Worm (Caenorhabditis elegans) whole organism, L3 larva: ENCODE data around the gene ZK105.1.

Experiments used
- R02D3.7 ChIP-seq: fragments of 150-350 bp; optimal IDR thresholded peaks from 2 replicates; lab custom pipeline; 2014; ENCODE audit warnings: missing biosample characterization, missing genetic modification characterization
- ZK546.5 ChIP-seq: sonication (generic microtip); optimal IDR thresholded peaks from 2 replicates; lab custom pipeline; 2017; ENCODE audit warnings: missing biosample characterization, missing genetic modification characterization
- aly-2 ChIP-seq: fragments of 150-350 bp; optimal IDR thresholded peaks from 2 replicates; lab custom pipeline; 2014; ENCODE audit warnings: missing biosample characterization, missing genetic modification characterization
- ama-1 ChIP-seq: fragments of 150-350 bp; optimal IDR thresholded peaks from 2 replicates; lab custom pipeline; 2018
- ceh-16 ChIP-seq: sonication (generic microtip); optimal IDR thresholded peaks from 2 replicates; lab custom pipeline; 2017; ENCODE audit warnings: missing biosample characterization, missing genetic modification characterization
- ceh-28 ChIP-seq: fragments of 150-350 bp; optimal IDR thresholded peaks from 2 replicates; lab custom pipeline; 2014; ENCODE audit warnings: missing biosample characterization, missing genetic modification reagents, missing genetic modification characterization
- ceh-82 ChIP-seq: fragments of 150-350 bp; optimal IDR thresholded peaks from 2 replicates; lab custom pipeline; 2014; ENCODE audit warnings: missing biosample characterization, missing genetic modification characterization
- ceh-9 ChIP-seq: sonication (generic microtip); optimal IDR thresholded peaks from 2 replicates; lab custom pipeline; 2018; ENCODE audit warnings: missing biosample characterization, missing genetic modification characterization
- daf-12 ChIP-seq: fragments of 150-350 bp; optimal IDR thresholded peaks from 2 replicates; lab custom pipeline; 2014; ENCODE audit warnings: missing biosample characterization, missing genetic modification reagents, missing genetic modification characterization
- egl-27 ChIP-seq: sonication (generic microtip); optimal IDR thresholded peaks from 4 replicates; lab custom pipeline; 2017; ENCODE audit warnings: missing biosample characterization, missing genetic modification reagents, missing genetic modification characterization
- egl-5 ChIP-seq: fragments of 150-350 bp; optimal IDR thresholded peaks from 2 replicates; lab custom pipeline; 2017; ENCODE audit warnings: missing biosample characterization, missing genetic modification reagents, missing genetic modification characterization, inconsistent platforms
- elt-1 ChIP-seq: fragments of 150-350 bp; optimal IDR thresholded peaks from 2 replicates; lab custom pipeline; 2014; ENCODE audit warnings: missing biosample characterization, missing genetic modification characterization
- elt-2 ChIP-seq: sonication (generic microtip); optimal IDR thresholded peaks from 2 replicates; lab custom pipeline; 2016; ENCODE audit warnings: missing genetic modification reagents, mild to moderate bottlenecking, missing genetic modification characterization, missing compliant biosample characterization
- elt-3 ChIP-seq, 3 experiments: fragments of 150-350 bp in 1 of 3; sonication (generic microtip) in 2 of 3; optimal IDR thresholded peaks; 2 replicates in 2 of 3; 4 replicates in 1 of 3; lab custom pipeline; 2014 to 2017; ENCODE audit warnings: missing biosample characterization in 3 of 3, missing genetic modification characterization in 3 of 3
- eor-1 ChIP-seq, 2 experiments: fragments of 150-350 bp; optimal IDR thresholded peaks; 2 replicates each; lab custom pipeline; 2014 to 2018; ENCODE audit warnings: missing biosample characterization in 2 of 2, missing genetic modification characterization in 2 of 2
- fkh-10 ChIP-seq: sonication (generic microtip); optimal IDR thresholded peaks from 2 replicates; lab custom pipeline; 2017; ENCODE audit warnings: missing biosample characterization, missing genetic modification reagents, missing genetic modification characterization
- fkh-2 ChIP-seq: fragments of 150-350 bp; optimal IDR thresholded peaks from 2 replicates; lab custom pipeline; 2014; ENCODE audit warnings: missing biosample characterization, missing genetic modification reagents, missing genetic modification characterization
- fos-1 ChIP-seq: fragments of 150-350 bp; optimal IDR thresholded peaks from 2 replicates; lab custom pipeline; 2014; ENCODE audit warnings: missing biosample characterization, missing genetic modification characterization
- jun-1 ChIP-seq: fragments of 150-350 bp; optimal IDR thresholded peaks from 2 replicates; lab custom pipeline; 2014; ENCODE audit warnings: missing biosample characterization, missing genetic modification reagents, missing genetic modification characterization
- lin-15B ChIP-seq: fragments of 150-350 bp; optimal IDR thresholded peaks from 2 replicates; lab custom pipeline; 2014; ENCODE audit warnings: missing biosample characterization, missing genetic modification characterization
- lin-39 ChIP-seq: fragments of 150-350 bp; optimal IDR thresholded peaks from 2 replicates; lab custom pipeline; 2018; ENCODE audit warnings: missing biosample characterization, missing genetic modification reagents, missing genetic modification characterization
- lsy-12 ChIP-seq: sonication (generic microtip); optimal IDR thresholded peaks from 2 replicates; lab custom pipeline; 2016; ENCODE audit warnings: mild to moderate bottlenecking, missing genetic modification characterization, missing compliant biosample characterization
- mdl-1 ChIP-seq: fragments of 150-350 bp; optimal IDR thresholded peaks from 2 replicates; lab custom pipeline; 2014; ENCODE audit warnings: missing biosample characterization, missing genetic modification characterization
- nfya-1 ChIP-seq: sonication (generic microtip); optimal IDR thresholded peaks from 2 replicates; lab custom pipeline; 2017; ENCODE audit warnings: missing genetic modification characterization, mild to moderate bottlenecking, missing compliant biosample characterization, antibody characterized with exemption, moderate library complexity; ENCODE audit not compliant: insufficient read depth
- nhr-11 ChIP-seq: fragments of 150-350 bp; optimal IDR thresholded peaks from 2 replicates; lab custom pipeline; 2014; ENCODE audit warnings: missing biosample characterization, missing genetic modification characterization
- nhr-12 ChIP-seq: fragments of 150-350 bp; optimal IDR thresholded peaks from 2 replicates; lab custom pipeline; 2014; ENCODE audit warnings: missing biosample characterization, missing genetic modification characterization
- nhr-23 ChIP-seq: fragments of 150-350 bp; optimal IDR thresholded peaks from 2 replicates; lab custom pipeline; 2014; ENCODE audit warnings: missing biosample characterization, missing genetic modification reagents, missing genetic modification characterization
- nhr-237 ChIP-seq: fragments of 150-350 bp; optimal IDR thresholded peaks from 2 replicates; lab custom pipeline; 2014; ENCODE audit warnings: missing biosample characterization, missing genetic modification characterization
- nhr-43 ChIP-seq: sonication (generic microtip); optimal IDR thresholded peaks from 2 replicates; lab custom pipeline; 2016; ENCODE audit warnings: mild to moderate bottlenecking, missing genetic modification characterization, missing compliant biosample characterization; ENCODE audit not compliant: poor library complexity, severe bottlenecking
- nhr-67 ChIP-seq: fragments of 150-350 bp; optimal IDR thresholded peaks from 2 replicates; lab custom pipeline; 2014; ENCODE audit warnings: missing biosample characterization, missing genetic modification characterization
- nhr-76 ChIP-seq: fragments of 150-350 bp; sonication (generic microtip); optimal IDR thresholded peaks from 5 replicates; lab custom pipeline; 2014; ENCODE audit warnings: missing biosample characterization, missing genetic modification characterization
- nhr-77 ChIP-seq: fragments of 150-350 bp; optimal IDR thresholded peaks from 2 replicates; lab custom pipeline; 2014; ENCODE audit warnings: missing biosample characterization, missing genetic modification characterization
- sea-2 ChIP-seq: fragments of 150-350 bp; sonication (generic microtip); optimal IDR thresholded peaks from 4 replicates; lab custom pipeline; 2014; ENCODE audit warnings: missing biosample characterization, missing genetic modification reagents, missing genetic modification characterization
- skn-1 ChIP-seq: fragments of 150-350 bp; optimal IDR thresholded peaks from 2 replicates; lab custom pipeline; 2014; ENCODE audit warnings: missing biosample characterization, missing genetic modification characterization
- snpc-4 ChIP-seq: fragments of 150-350 bp; optimal IDR thresholded peaks from 2 replicates; lab custom pipeline; 2014; ENCODE audit warnings: missing biosample characterization, missing genetic modification characterization
- tbx-2 ChIP-seq: sonication (generic microtip); optimal IDR thresholded peaks from 2 replicates; lab custom pipeline; 2016; ENCODE audit warnings: mild to moderate bottlenecking, missing genetic modification characterization, missing compliant biosample characterization
- unc-39 ChIP-seq: sonication (generic microtip); optimal IDR thresholded peaks from 4 replicates; lab custom pipeline; 2017; ENCODE audit warnings: missing biosample characterization, missing genetic modification characterization
- unc-62 ChIP-seq: fragments of 150-350 bp; sonication (generic microtip); optimal IDR thresholded peaks from 4 replicates; lab custom pipeline; 2014; ENCODE audit warnings: missing biosample characterization, missing genetic modification reagents, missing genetic modification characterization
- zag-1 ChIP-seq: fragments of 150-350 bp; optimal IDR thresholded peaks from 2 replicates; lab custom pipeline; 2014; ENCODE audit warnings: missing biosample characterization, missing genetic modification characterization
- ztf-11 ChIP-seq: fragments of 150-350 bp; optimal IDR thresholded peaks from 2 replicates; lab custom pipeline; 2014; ENCODE audit warnings: missing biosample characterization, missing genetic modification characterization
- ztf-4 ChIP-seq: fragments of 150-350 bp; optimal IDR thresholded peaks from 2 replicates; lab custom pipeline; 2014; ENCODE audit warnings: missing biosample characterization, missing genetic modification characterization

ZK105.1 gene

ce11 chrV:7745903-7746302 lies 32.1 kb downstream of the ZK105.1 start:
- TF ChIP-seq unc-62 (GFP tag; lab: Kevin White, UChicago) (peak; percentile 63), unc-39 (no peak), elt-1 (tag; lab: Kevin White, UChicago) (no peak), ztf-4 (no peak)

- no peak for TF ChIP-seq tbx-2 (tag; lab: Kevin White, UChicago)
- TF ChIP-seq egl-27: no peak
- TF ChIP-seq ztf-11 (tag; lab: Kevin White, UChicago): no peak
- no peak for TF ChIP-seq R02D3.7 (tag; lab: Kevin White, UChicago)
- TF ChIP-seq fkh-10 (GFP tag; lab: Kevin White, UChicago): no peak
- TF ChIP-seq ceh-28 (tag; lab: Kevin White, UChicago): no peak
- no peak for TF ChIP-seq ztf-4
- no peak for TF ChIP-seq zag-1 (tag; lab: Kevin White, UChicago)
- TF ChIP-seq nhr-77 (tag; lab: Kevin White, UChicago): no peak
- TF ChIP-seq ama-1 (lab: Kevin White, UChicago): no peak
- no peak for TF ChIP-seq ceh-9 (tag; lab: Kevin White, UChicago)
- TF ChIP-seq ceh-82 (tag; lab: Kevin White, UChicago): no peak
- TF ChIP-seq fkh-2: no peak
- no peak for TF ChIP-seq nhr-43
- TF ChIP-seq eor-1 (tag; optimal IDR thresholded peaks at IDR 0.05; lab: Kevin White, UChicago): no peak
- TF ChIP-seq elt-1 (tag; lab: Kevin White, UChicago): no peak
- TF ChIP-seq egl-5 (tag; lab: Kevin White, UChicago): no peak
- no peak for TF ChIP-seq jun-1 (tag; lab: Kevin White, UChicago)
- TF ChIP-seq nhr-237: no peak
These were observed 33.3 kb downstream of the ZK105.1 start for ce11 chrV:7747132-7747531.

- no peak for TF ChIP-seq elt-3 (tag; optimal IDR thresholded peaks at IDR 0.05; lab: Kevin White, UChicago)
- no peak for TF ChIP-seq ceh-16 (tag; lab: Kevin White, UChicago)
- TF ChIP-seq egl-5 (tag; lab: Kevin White, UChicago): no peak
- no peak for TF ChIP-seq nhr-23
- no peak for TF ChIP-seq mdl-1 (tag; lab: Kevin White, UChicago)
- no peak for TF ChIP-seq daf-12 (tag; lab: Kevin White, UChicago)
- no peak for TF ChIP-seq tbx-2 (tag; lab: Kevin White, UChicago)
- TF ChIP-seq fkh-10 (GFP tag; lab: Kevin White, UChicago): no peak
- no peak for TF ChIP-seq unc-62 (GFP tag; lab: Kevin White, UChicago)
- no peak for TF ChIP-seq ZK546.5 (tag; lab: Kevin White, UChicago)
- TF ChIP-seq snpc-4: no peak
- TF ChIP-seq unc-39: no peak
- TF ChIP-seq zag-1 (tag; lab: Kevin White, UChicago): no peak
- no peak for TF ChIP-seq lsy-12
- TF ChIP-seq nfya-1 (tag; lab: Kevin White, UChicago): no peak
These were observed 34.3 kb downstream of the ZK105.1 start for ce11 chrV:7747987-7748607.

- TF ChIP-seq lin-39 (tag; lab: Kevin White, UChicago): no peak
- TF ChIP-seq lin-15B (tag; lab: Kevin White, UChicago): no peak
- TF ChIP-seq sea-2: no peak
- TF ChIP-seq fkh-2: no peak
- no peak for TF ChIP-seq mdl-1 (tag; lab: Kevin White, UChicago)
- TF ChIP-seq nhr-12: no peak
- TF ChIP-seq ama-1 (lab: Kevin White, UChicago): no peak
- TF ChIP-seq aly-2 (tag; lab: Kevin White, UChicago): no peak
These were observed 35.9 kb downstream of the ZK105.1 start for ce11 chrV:7749708-7750107.

- no peak for TF ChIP-seq elt-1 (tag; lab: Kevin White, UChicago)
- no peak for TF ChIP-seq ztf-4
- TF ChIP-seq unc-62 (GFP tag; lab: Kevin White, UChicago): no peak
- no peak for TF ChIP-seq nhr-76 (tag; lab: Kevin White, UChicago)
- no peak for TF ChIP-seq nhr-67 (tag; lab: Kevin White, UChicago)
- TF ChIP-seq nhr-11 (tag; lab: Kevin White, UChicago): no peak
- no peak for TF ChIP-seq fos-1 (tag; lab: Kevin White, UChicago)
- TF ChIP-seq elt-2: no peak
- no peak for TF ChIP-seq skn-1 (tag; lab: Kevin White, UChicago)
- TF ChIP-seq nhr-77 (tag; lab: Kevin White, UChicago): no peak
- TF ChIP-seq ceh-9 (tag; lab: Kevin White, UChicago): no peak
- TF ChIP-seq, all 47 proteins: peak for 0
These were observed 40.8 kb downstream of the ZK105.1 start, which contains the start of gene T05B11.4 for ce11 chrV:7754557-7754956. Gene T05B11.4, minus strand, starts transcription at chrV:7754657.
